Fruit fly (Drosophila melanogaster) whole organism, prepupa: ENCODE results near the gene CG18731.

Experiments
- Blimp-1 ChIP-seq: fragments of 200-800 bp; sonication (Bioruptor generic); optimal IDR thresholded peaks from 3 replicates; lab custom pipeline; 2017; ENCODE audit warnings: missing biosample characterization, missing genetic modification characterization, mild to moderate bottlenecking, moderate library complexity, missing genetic modification reagents
- CG11902 ChIP-seq: fragments of 200-800 bp; sonication (Bioruptor generic); optimal IDR thresholded peaks from 3 replicates; lab custom pipeline; 2016; ENCODE audit warnings: missing biosample characterization, missing genetic modification characterization
- CG32006 ChIP-seq: fragments of 200-800 bp; sonication (Bioruptor generic); optimal IDR thresholded peaks from 3 replicates; lab custom pipeline; 2017; ENCODE audit warnings: missing biosample characterization, mild to moderate bottlenecking, missing genetic modification characterization
- CG6276 ChIP-seq: fragments of 200-800 bp; sonication (Bioruptor generic); optimal IDR thresholded peaks from 2 replicates; lab custom pipeline; 2017; ENCODE audit warnings: missing biosample characterization, mild to moderate bottlenecking, missing genetic modification characterization
- CG6854 ChIP-seq: fragments of 200-800 bp; sonication (Bioruptor generic); optimal IDR thresholded peaks from 2 replicates; lab custom pipeline; 2017; ENCODE audit warnings: missing biosample characterization, mild to moderate bottlenecking, missing genetic modification characterization
- CG8119 ChIP-seq: fragments of 200-800 bp; sonication (Bioruptor generic); IDR thresholded peaks from 3 replicates; pipeline ENCODE4 v1.3.6; 2022; ENCODE audit warnings: missing biosample characterization, missing genetic modification characterization
- Ets21C ChIP-seq: fragments of 200-800 bp; sonication (Bioruptor generic); optimal IDR thresholded peaks from 3 replicates; lab custom pipeline; 2016; ENCODE audit warnings: missing biosample characterization, missing genetic modification characterization
- salr ChIP-seq, 2 experiments: fragments of 200-800 bp; sonication (Bioruptor generic); optimal IDR thresholded peaks; 3 replicates each; lab custom pipeline; 2016 to 2018; ENCODE audit warnings: missing biosample characterization in 2 of 2, missing genetic modification characterization in 2 of 2, mild to moderate bottlenecking in 1 of 2

DNA sequence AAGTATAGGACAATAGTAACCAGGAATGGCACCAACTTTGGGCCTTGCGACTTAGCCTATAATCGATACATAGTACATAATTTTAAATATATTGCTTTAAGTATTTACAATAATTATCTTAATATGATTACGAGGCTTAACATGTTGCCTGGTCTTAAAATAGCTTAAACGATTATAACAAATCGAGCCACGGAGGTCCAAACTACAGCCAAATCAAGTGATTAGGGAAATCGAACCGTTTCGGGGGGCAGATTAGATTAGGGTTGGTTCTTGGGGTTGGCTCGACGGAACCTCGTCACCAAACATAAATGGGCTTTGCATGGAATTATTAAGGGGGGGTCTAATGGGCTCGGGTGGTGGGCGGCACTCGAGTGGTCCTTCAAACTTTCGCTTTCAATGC lies 43.6 kb upstream of the CG18731 start:
- TF ChIP-seq CG6854 (GFP tag; lab: Kevin White, UChicago) (no peak), CG8119 (GFP tag; lab: Robert Waterston, UW) (no peak), Ets21C (GFP tag; lab: Kevin White, UChicago) (no peak), CG11902 (GFP tag; lab: Kevin White, UChicago) (no peak), Blimp-1 (GFP tag; lab: Kevin White, UChicago) (no peak), salr (GFP tag; optimal IDR thresholded peaks at IDR 0.05; lab: Kevin White, UChicago) (no peak), CG6276 (GFP tag; lab: Kevin White, UChicago) (no peak), CG32006 (GFP tag; lab: Kevin White, UChicago) (no peak)
